Fruit fly (Drosophila melanogaster): ENCODE measurements around the gene CG17672.

CG17672 gene

DNA sequence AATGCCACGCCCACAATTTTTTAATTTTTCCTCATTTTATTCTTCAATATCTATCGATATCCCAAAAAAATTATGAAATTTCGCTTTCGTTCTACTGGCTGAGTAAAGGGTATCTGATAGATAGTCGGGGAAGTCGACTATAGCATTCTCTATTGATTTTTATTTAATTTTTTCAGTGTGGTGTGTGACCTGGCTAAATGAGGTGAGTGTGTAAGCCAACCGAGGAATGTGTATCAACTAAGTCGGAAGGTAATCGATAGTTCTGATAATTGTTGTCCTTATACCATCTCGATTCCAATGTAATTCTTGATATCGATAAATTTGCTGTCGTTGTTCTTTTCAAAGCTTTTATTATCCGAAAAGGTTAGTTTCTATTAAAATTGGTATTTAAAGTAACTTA, 22.3 kb upstream of the CG17672 start, which contains the start of gene CG11263 (continued):
- peak; percentile 93 for TF ChIP-seq CG7963 (GFP tag; IDR thresholded peaks at IDR 0.05; ENCODE audit: partially characterized antibody)
- peak; percentile 34 for TF ChIP-seq NfI (GFP tag; optimal IDR thresholded peaks at IDR 0.05)
- TF ChIP-seq CG1602 (GFP tag; optimal IDR thresholded peaks at IDR 0.05), result peak; percentile 1
- TF ChIP-seq CG13775 (GFP tag; optimal IDR thresholded peaks at IDR 0.05), result peak; percentile 12
- TF ChIP-seq inv (GFP tag; IDR thresholded peaks at IDR 0.05; ENCODE audit: partially characterized antibody), result peak; percentile 74
- TF ChIP-seq CG8944 (GFP tag; optimal IDR thresholded peaks at IDR 0.05), result peak; percentile 50
- TF ChIP-seq pan (optimal IDR thresholded peaks at IDR 0.05), result no peak
- TF ChIP-seq pan (GFP tag; optimal IDR thresholded peaks at IDR 0.05 in 1 of 2, IDR thresholded peaks at IDR 0.05 in 1 of 2), result peak in 1 of 2 experiments; percentile 42
- no peak for TF ChIP-seq bowl (GFP tag; IDR thresholded peaks at IDR 0.05)
- no peak for TF ChIP-seq usp (GFP tag; optimal IDR thresholded peaks at IDR 0.05)
- TF ChIP-seq shn (GFP tag; optimal IDR thresholded peaks at IDR 0.05), result peak; percentile 39
- TF ChIP-seq Abd-B (GFP tag; optimal IDR thresholded peaks at IDR 0.05), result peak; percentile 44
- peak; percentile 56 for TF ChIP-seq tx (GFP tag; optimal IDR thresholded peaks at IDR 0.05)
- no peak for TF ChIP-seq gce (GFP tag; IDR thresholded peaks at IDR 0.05)
- peak; percentile 80 for TF ChIP-seq nerfin-2 (GFP tag; IDR thresholded peaks at IDR 0.05; ENCODE audit: partially characterized antibody)
- TF ChIP-seq fd64A (GFP tag; optimal IDR thresholded peaks at IDR 0.05), result no peak
- peak; percentile 96 for TF ChIP-seq Ets65A (GFP tag)
- peak; percentile 2 for TF ChIP-seq scrt (GFP tag; optimal IDR thresholded peaks at IDR 0.05)
- peak; percentile 4 for TF ChIP-seq B-H2 (GFP tag; optimal IDR thresholded peaks at IDR 0.05)
- TF ChIP-seq Asciz (GFP tag; optimal IDR thresholded peaks at IDR 0.05), result no peak
- peak; percentile 66 for TF ChIP-seq CG7786 (GFP tag; optimal IDR thresholded peaks at IDR 0.05)
- TF ChIP-seq CG6791 (GFP tag; IDR thresholded peaks at IDR 0.05; ENCODE audit: partially characterized antibody), result peak; percentile 88
- TF ChIP-seq NFAT (GFP tag; IDR thresholded peaks at IDR 0.05), result peak; percentile 22; the same call in 1 of the 2 replicates
- TF ChIP-seq HmgD (GFP tag; optimal IDR thresholded peaks at IDR 0.05), result peak; percentile 72
- peak; percentile 79 for TF ChIP-seq Myb (GFP tag; optimal IDR thresholded peaks at IDR 0.05)
- peak; percentile 58 for TF ChIP-seq CG1647 (GFP tag; optimal IDR thresholded peaks at IDR 0.05)
- no peak for TF ChIP-seq MESR4 (GFP tag; optimal IDR thresholded peaks at IDR 0.05)
- peak; percentile 55; the same call in 1 of the 2 replicates for TF ChIP-seq CG2129 (GFP tag; IDR thresholded peaks at IDR 0.05; ENCODE audit: partially characterized antibody)
- TF ChIP-seq CG3163 (GFP tag; optimal IDR thresholded peaks at IDR 0.05), result peak; percentile 37
- TF ChIP-seq ham (GFP tag; IDR thresholded peaks at IDR 0.05), result no peak
- TF ChIP-seq CG17829 (tag; optimal IDR thresholded peaks at IDR 0.05), result peak; percentile 21
- TF ChIP-seq CG12659 (GFP tag; optimal IDR thresholded peaks at IDR 0.05), result peak; percentile 43
- TF ChIP-seq pzg (GFP tag; optimal IDR thresholded peaks at IDR 0.05), result peak; percentile 84
- TF ChIP-seq CG10209 (GFP tag; optimal IDR thresholded peaks at IDR 0.05), result peak; percentile 19
- peak; percentile 38 for TF ChIP-seq D19B (GFP tag; optimal IDR thresholded peaks at IDR 0.05)
- no peak for TF ChIP-seq CG15696 (tag; optimal IDR thresholded peaks at IDR 0.05)
- no peak for TF ChIP-seq CG6765 (GFP tag; optimal IDR thresholded peaks at IDR 0.05)
- TF ChIP-seq hb (GFP tag; IDR thresholded peaks at IDR 0.05; ENCODE audit: partially characterized antibody), result peak; percentile 83
- no peak for TF ChIP-seq BtbVII (GFP tag; optimal IDR thresholded peaks at IDR 0.05)
- TF ChIP-seq Hsf (GFP tag; optimal IDR thresholded peaks at IDR 0.05), result peak; percentile 70
- TF ChIP-seq Dp (GFP tag; optimal IDR thresholded peaks at IDR 0.05), result peak; percentile 63
- TF ChIP-seq CG11398 (GFP tag; optimal IDR thresholded peaks at IDR 0.05), result peak; percentile 14
- TF ChIP-seq CG4820 (GFP tag; optimal IDR thresholded peaks at IDR 0.05), result peak; percentile 43
- no peak for TF ChIP-seq cad (GFP tag; optimal IDR thresholded peaks at IDR 0.05)
- TF ChIP-seq CG34376 (GFP tag; optimal IDR thresholded peaks at IDR 0.05), result peak; percentile 12
- peak; percentile 62 for TF ChIP-seq slp2 (GFP tag; optimal IDR thresholded peaks at IDR 0.05)
- TF ChIP-seq vvl (GFP tag; IDR thresholded peaks at IDR 0.05), result peak; percentile 58; the same call in 1 of the 2 replicates
- peak; percentile 84 for TF ChIP-seq Ets97D (GFP tag; optimal IDR thresholded peaks at IDR 0.05)
- TF ChIP-seq D19A (tag; optimal IDR thresholded peaks at IDR 0.05), result peak; percentile 44
- peak; percentile 28; the same call in 1 of the 3 replicates for TF ChIP-seq B-H1 (GFP tag; IDR thresholded peaks at IDR 0.05)
- no peak for TF ChIP-seq corto (GFP tag; optimal IDR thresholded peaks at IDR 0.05)

Data from whole organism, embryonic.